Fruit fly (Drosophila melanogaster) whole organism, embryonic: Measurements from ENCODE around the gene Mgstl.
A peak's percentile ranks its signal among the peaks of the same experiment; 100 is the strongest.

Experiments
- Atf6 ChIP-seq: fragments of 200-800 bp; sonication (Bioruptor generic); IDR thresholded peaks from 2 replicates; pipeline ENCODE4 v1.3.6; 2022; ENCODE audit warnings: missing biosample characterization, missing genetic modification characterization
- CG12071 ChIP-seq: fragments of 200-800 bp; sonication (Bioruptor generic); optimal IDR thresholded peaks from 3 replicates; lab custom pipeline; 2018; ENCODE audit warnings: missing biosample characterization, mild to moderate bottlenecking, missing genetic modification characterization
- CG18599 ChIP-seq: fragments of 200-800 bp; sonication (Bioruptor generic); optimal IDR thresholded peaks from 3 replicates; lab custom pipeline; 2017; ENCODE audit warnings: missing biosample characterization, missing genetic modification characterization, mild to moderate bottlenecking, moderate library complexity, missing genetic modification reagents
- CG3407 ChIP-seq: fragments of 200-800 bp; sonication (Bioruptor generic); optimal IDR thresholded peaks from 2 replicates; lab custom pipeline; 2018; ENCODE audit warnings: missing biosample characterization, mild to moderate bottlenecking, missing genetic modification characterization
- CG7556 ChIP-seq: fragments of 200-800 bp; sonication (Bioruptor generic); optimal IDR thresholded peaks from 2 replicates; lab custom pipeline; 2017; ENCODE audit warnings: missing biosample characterization, mild to moderate bottlenecking, missing genetic modification characterization
- CG7987 ChIP-seq: fragments of 200-800 bp; sonication (Bioruptor generic); optimal IDR thresholded peaks from 2 replicates; lab custom pipeline; 2018; ENCODE audit warnings: missing biosample characterization, mild to moderate bottlenecking, missing genetic modification characterization, moderate library complexity
- CG8359 ChIP-seq: fragments of 200-800 bp; sonication (Bioruptor generic); optimal IDR thresholded peaks from 2 replicates; lab custom pipeline; 2017; ENCODE audit warnings: missing biosample characterization, mild to moderate bottlenecking, missing genetic modification characterization, borderline replicate concordance
- Sry-δ ChIP-seq: fragments of 200-800 bp; sonication (Bioruptor generic); optimal IDR thresholded peaks from 2 replicates; lab custom pipeline; 2016; ENCODE audit warnings: missing biosample characterization, missing genetic modification characterization
- chif ChIP-seq, 2 experiments: fragments of 200-800 bp; sonication (Bioruptor generic); optimal IDR thresholded peaks; 3 replicates each; lab custom pipeline; 2016; ENCODE audit warnings: missing biosample characterization in 2 of 2, missing genetic modification characterization in 2 of 2
- gcm2 ChIP-seq: fragments of 200-800 bp; sonication (Bioruptor generic); optimal IDR thresholded peaks from 2 replicates; lab custom pipeline; 2016; ENCODE audit warnings: missing biosample characterization, missing genetic modification characterization
- rib ChIP-seq: fragments of 200-800 bp; sonication (Bioruptor generic); IDR thresholded peaks from 2 replicates; pipeline ENCODE4 v1.3.6; 2022; ENCODE audit warnings: missing biosample characterization, missing genetic modification characterization
- scrt ChIP-seq: fragments of 200-800 bp; sonication (Bioruptor generic); optimal IDR thresholded peaks from 2 replicates; lab custom pipeline; 2018; ENCODE audit warnings: missing biosample characterization, mild to moderate bottlenecking, missing genetic modification characterization, moderate library complexity
- sens-2 ChIP-seq: fragments of 200-800 bp; sonication (Bioruptor generic); IDR thresholded peaks from 2 replicates; pipeline ENCODE4 v1.3.6; 2022; ENCODE audit warnings: missing biosample characterization, missing genetic modification characterization

DNA sequence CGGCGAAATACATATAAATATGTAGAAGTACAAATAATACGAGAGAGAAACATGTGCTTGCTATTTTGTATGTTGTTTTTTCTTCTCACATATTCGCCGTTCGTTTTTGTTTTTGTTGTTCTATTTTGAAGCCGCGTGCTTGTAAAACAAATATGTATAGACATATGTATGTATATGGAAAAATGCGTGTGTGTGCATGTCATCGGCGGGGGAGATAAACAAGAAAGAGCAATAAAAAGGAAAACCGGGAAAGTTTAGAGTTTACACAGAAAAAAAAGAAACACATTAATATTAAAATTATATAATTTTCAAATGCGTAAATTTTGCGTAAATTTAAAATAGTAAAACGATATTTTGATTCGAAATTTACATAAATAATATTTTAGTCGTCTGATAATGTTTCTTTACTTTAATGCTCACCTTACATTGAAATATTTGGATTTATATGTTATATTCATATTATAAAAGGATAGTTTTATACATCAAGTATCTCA, 3.6 kb downstream of the Mgstl start:
- no peak for TF ChIP-seq gcm2 (GFP tag; lab: Kevin White, UChicago)
- peak; percentile 17; the same call in 1 of the 2 replicates for TF ChIP-seq Atf6 (GFP tag; lab: Robert Waterston, UW)
- TF ChIP-seq CG8359, result no peak
- no peak for TF ChIP-seq Sry-δ (GFP tag; lab: Kevin White, UChicago)
- TF ChIP-seq CG3407, result no peak
- TF ChIP-seq chif (GFP tag; optimal IDR thresholded peaks at IDR 0.05; lab: Kevin White, UChicago), result no peak
- peak; percentile 35 for TF ChIP-seq CG7987 (GFP tag; lab: Kevin White, UChicago)
- TF ChIP-seq CG7556, result no peak
- no peak for TF ChIP-seq CG12071
- no peak for TF ChIP-seq sens-2 (GFP tag; lab: Robert Waterston, UW)
- no peak for TF ChIP-seq rib (GFP tag; lab: Robert Waterston, UW)
- TF ChIP-seq scrt, result no peak
- TF ChIP-seq CG18599 (GFP tag; lab: Kevin White, UChicago), result no peak
